Fruit fly (Drosophila melanogaster) whole organism, embryonic: ENCODE measurements around the gene Trf5.
A peak's percentile ranks its signal among the peaks of the same experiment; 100 is the strongest.

Experiments
- CG10267 ChIP-seq: fragments of 200-800 bp; sonication (Bioruptor generic); optimal IDR thresholded peaks from 2 replicates; lab custom pipeline; 2018; ENCODE audit warnings: missing biosample characterization, mild to moderate bottlenecking, missing genetic modification characterization, moderate library complexity
- CG10274 ChIP-seq: fragments of 200-800 bp; sonication (Bioruptor generic); optimal IDR thresholded peaks from 3 replicates; lab custom pipeline; 2017; ENCODE audit warnings: missing biosample characterization, mild to moderate bottlenecking, missing genetic modification characterization
- CG10366 ChIP-seq: fragments of 200-800 bp; sonication (Bioruptor generic); IDR thresholded peaks from 2 replicates; pipeline ENCODE4 v1.3.6; 2022; ENCODE audit warnings: missing biosample characterization, missing genetic modification characterization
- CG11695 ChIP-seq: fragments of 200-800 bp; sonication (Bioruptor generic); IDR thresholded peaks from 3 replicates; pipeline ENCODE4 v1.3.6; 2022; ENCODE audit warnings: missing biosample characterization, missing genetic modification characterization
- CG12155 ChIP-seq: fragments of 200-800 bp; sonication (Bioruptor generic); optimal IDR thresholded peaks from 3 replicates; lab custom pipeline; 2016; ENCODE audit warnings: missing biosample characterization, missing genetic modification characterization
- CG13123 ChIP-seq: fragments of 200-800 bp; sonication (Bioruptor generic); optimal IDR thresholded peaks from 2 replicates; lab custom pipeline; 2016; ENCODE audit warnings: missing biosample characterization, missing genetic modification characterization
- CG13424 ChIP-seq: fragments of 200-800 bp; sonication (Bioruptor generic); optimal IDR thresholded peaks from 2 replicates; lab custom pipeline; 2019; ENCODE audit warnings: missing biosample characterization, mild to moderate bottlenecking, missing genetic modification characterization, moderate library complexity
- CG14441 ChIP-seq: fragments of 200-800 bp; sonication (Bioruptor generic); IDR thresholded peaks from 2 replicates; pipeline ENCODE4 v1.3.6; 2022; ENCODE audit warnings: missing biosample characterization, missing genetic modification characterization
- CG15514 ChIP-seq: fragments of 200-800 bp; sonication (Bioruptor generic); optimal IDR thresholded peaks from 3 replicates; lab custom pipeline; 2017; ENCODE audit warnings: missing biosample characterization, missing genetic modification characterization, mild to moderate bottlenecking, moderate library complexity, missing genetic modification reagents
- CG16863 ChIP-seq: fragments of 200-800 bp; sonication (Bioruptor generic); optimal IDR thresholded peaks from 3 replicates; lab custom pipeline; 2016; ENCODE audit warnings: missing biosample characterization, missing genetic modification characterization
- CG17359 ChIP-seq: fragments of 200-800 bp; sonication (Bioruptor generic); optimal IDR thresholded peaks from 3 replicates; lab custom pipeline; 2018; ENCODE audit warnings: missing biosample characterization, mild to moderate bottlenecking, missing genetic modification characterization, moderate library complexity
- CG17385 ChIP-seq: fragments of 200-800 bp; sonication (Bioruptor generic); optimal IDR thresholded peaks from 3 replicates; lab custom pipeline; 2018; ENCODE audit warnings: missing biosample characterization, mild to moderate bottlenecking, missing genetic modification characterization
- CG17568 ChIP-seq: fragments of 200-800 bp; sonication (Bioruptor generic); optimal IDR thresholded peaks from 2 replicates; lab custom pipeline; 2018; ENCODE audit warnings: missing biosample characterization, mild to moderate bottlenecking, missing genetic modification characterization, moderate library complexity
- CG32532 ChIP-seq: fragments of 200-800 bp; sonication (Bioruptor generic); IDR thresholded peaks from 2 replicates; pipeline ENCODE4 v1.3.6; 2022; ENCODE audit warnings: missing biosample characterization, missing genetic modification characterization
- CG3847 ChIP-seq: fragments of 200-800 bp; sonication (Bioruptor generic); IDR thresholded peaks from 2 replicates; pipeline ENCODE4 v1.3.6; 2022; ENCODE audit warnings: missing biosample characterization, missing genetic modification characterization
- CG9609 ChIP-seq: fragments of 200-800 bp; sonication (Bioruptor generic); optimal IDR thresholded peaks from 3 replicates; lab custom pipeline; 2016; ENCODE audit warnings: missing biosample characterization, missing genetic modification characterization
- D ChIP-seq, 2 experiments: fragments of 200-800 bp in 1 of 2; fragments of >200 bp in 1 of 2; sonication (Bioruptor generic) in 1 of 2; optimal IDR thresholded peaks; 2 replicates in 1 of 2; 3 replicates in 1 of 2; lab custom pipeline; 2017; ENCODE audit warnings: mild to moderate bottlenecking in 1 of 2, missing biosample characterization in 1 of 2, missing genetic modification characterization in 1 of 2, missing genetic modification reagents in 1 of 2
- Dp ChIP-seq: fragments of 200-800 bp; sonication (Bioruptor generic); optimal IDR thresholded peaks from 2 replicates; lab custom pipeline; 2018; ENCODE audit warnings: missing biosample characterization, mild to moderate bottlenecking, missing genetic modification characterization, moderate library complexity
- Hr51 ChIP-seq, 2 experiments: fragments of 200-800 bp; sonication (Bioruptor generic); optimal IDR thresholded peaks; 2 replicates in 1 of 2; 3 replicates in 1 of 2; lab custom pipeline; 2016 to 2018; ENCODE audit warnings: missing biosample characterization in 2 of 2, missing genetic modification characterization in 2 of 2, mild to moderate bottlenecking in 1 of 2, moderate library complexity in 1 of 2
- Hr78 ChIP-seq, 2 experiments: fragments of 200-800 bp in 1 of 2; fragments of >200 bp in 1 of 2; sonication (Bioruptor generic) in 1 of 2; optimal IDR thresholded peaks; 2 replicates each; lab custom pipeline; 2017 to 2019; ENCODE audit warnings: missing biosample characterization in 2 of 2, missing genetic modification characterization in 2 of 2, mild to moderate bottlenecking in 1 of 2, moderate library complexity in 1 of 2
- MESR4 ChIP-seq: fragments of 200-800 bp; sonication (Bioruptor generic); optimal IDR thresholded peaks from 2 replicates; lab custom pipeline; 2018; ENCODE audit warnings: missing biosample characterization, mild to moderate bottlenecking, missing genetic modification characterization, moderate library complexity
- Mad ChIP-seq: fragments of 200-800 bp; sonication (Bioruptor generic); optimal IDR thresholded peaks from 2 replicates; lab custom pipeline; 2016; ENCODE audit warnings: missing biosample characterization, missing genetic modification characterization
- Med ChIP-seq: fragments of 200-800 bp; sonication (Bioruptor generic); peaks from one replicate; lab custom pipeline; 2016; ENCODE audit warnings: missing biosample characterization, missing genetic modification characterization, mild to moderate bottlenecking, inconsistent platforms, moderate library complexity
- NC2α ChIP-seq: fragments of 200-800 bp; sonication (Bioruptor generic); optimal IDR thresholded peaks from 2 replicates; lab custom pipeline; 2016; ENCODE audit warnings: missing biosample characterization, missing genetic modification characterization
- Nf-YC ChIP-seq: fragments of 200-800 bp; optimal IDR thresholded peaks from 3 replicates; lab custom pipeline; 2019; ENCODE audit warnings: missing biosample characterization, mild to moderate bottlenecking, missing genetic modification characterization, moderate library complexity
- Oaz ChIP-seq: fragments of 200-800 bp; sonication (Bioruptor generic); IDR thresholded peaks from 2 replicates; pipeline ENCODE4 v1.3.6; 2022; ENCODE audit warnings: missing biosample characterization, missing genetic modification characterization
- PHDP ChIP-seq: fragments of 200-800 bp; sonication (Bioruptor generic); optimal IDR thresholded peaks from 3 replicates; lab custom pipeline; 2018; ENCODE audit warnings: missing biosample characterization, mild to moderate bottlenecking, missing genetic modification characterization, moderate library complexity
- Poxn ChIP-seq: fragments of 200-800 bp; sonication (Bioruptor generic); IDR thresholded peaks from 2 replicates; pipeline ENCODE4 v1.3.6; 2022; ENCODE audit warnings: missing biosample characterization, missing genetic modification characterization
- Sox102F ChIP-seq: fragments of 200-800 bp; sonication (Bioruptor generic); optimal IDR thresholded peaks from 2 replicates; lab custom pipeline; 2018; ENCODE audit warnings: missing biosample characterization, mild to moderate bottlenecking, missing genetic modification characterization, moderate library complexity
- Usf ChIP-seq: fragments of 200-800 bp; sonication (Bioruptor generic); optimal IDR thresholded peaks from 2 replicates; lab custom pipeline; 2017; ENCODE audit warnings: missing genotype, missing biosample characterization, missing genetic modification characterization
- ase ChIP-seq: fragments of 200-800 bp; sonication (Bioruptor generic); IDR thresholded peaks from 3 replicates; pipeline ENCODE4 v1.3.6; 2022; ENCODE audit warnings: missing biosample characterization, missing genetic modification characterization
- bsh ChIP-seq, 2 experiments: fragments of 200-800 bp; sonication (Bioruptor generic); optimal IDR thresholded peaks; 2 replicates each; lab custom pipeline; 2017 to 2018; ENCODE audit warnings: mild to moderate bottlenecking in 2 of 2, missing biosample characterization in 2 of 2, missing genetic modification characterization in 2 of 2, moderate library complexity in 1 of 2
- btn ChIP-seq: fragments of 200-800 bp; sonication (Bioruptor generic); optimal IDR thresholded peaks from 2 replicates; lab custom pipeline; 2016; ENCODE audit warnings: missing biosample characterization, missing genetic modification characterization
- croc ChIP-seq: fragments of 200-800 bp; sonication (Bioruptor generic); conservative IDR thresholded peaks from 3 replicates; pipeline ENCODE4 v1.3.6; 2022; ENCODE audit warnings: missing biosample characterization, missing genetic modification characterization
- eve ChIP-seq, 2 experiments: fragments of >200 bp; optimal IDR thresholded peaks; 2 replicates each; lab custom pipeline; 2017; ENCODE audit warnings: missing biosample characterization in 2 of 2, missing genetic modification characterization in 2 of 2
- grau ChIP-seq: fragments of 200-800 bp; optimal IDR thresholded peaks from 3 replicates; lab custom pipeline; 2019; ENCODE audit warnings: missing biosample characterization, mild to moderate bottlenecking, missing genetic modification characterization, moderate library complexity
- gro ChIP-seq: fragments of 200-800 bp; sonication (Bioruptor generic); optimal IDR thresholded peaks from 2 replicates; lab custom pipeline; 2016; ENCODE audit warnings: missing biosample characterization, missing genetic modification characterization
- gt ChIP-seq: fragments of 200-800 bp; sonication (Bioruptor generic); IDR thresholded peaks from 2 replicates; pipeline ENCODE4 v1.3.6; 2022; ENCODE audit warnings: missing biosample characterization, missing genetic modification characterization
- lab ChIP-seq: fragments of 200-800 bp; sonication (Bioruptor generic); optimal IDR thresholded peaks from 3 replicates; lab custom pipeline; 2017; ENCODE audit warnings: missing biosample characterization, missing genetic modification characterization, mild to moderate bottlenecking, moderate library complexity, missing genetic modification reagents
- otp ChIP-seq: fragments of 200-800 bp; sonication (Bioruptor generic); IDR thresholded peaks from 3 replicates; pipeline ENCODE4, ENCODE4 v1.3.6; 2022; ENCODE audit warnings: missing biosample characterization, missing genetic modification characterization
- pb ChIP-seq: fragments of 200-800 bp; sonication (Bioruptor generic); optimal IDR thresholded peaks from 3 replicates; lab custom pipeline; 2016; ENCODE audit warnings: missing biosample characterization, missing genetic modification characterization
- pnt ChIP-seq: fragments of 200-800 bp; sonication (Bioruptor generic); optimal IDR thresholded peaks from 3 replicates; lab custom pipeline; 2016; ENCODE audit warnings: missing biosample characterization, missing genetic modification characterization
- prd ChIP-seq, 3 experiments: fragments of >200 bp in 2 of 3; fragments of 200-800 bp in 1 of 3; sonication (Bioruptor generic) in 1 of 3; optimal IDR thresholded peaks in 2 of 3; IDR thresholded peaks in 1 of 3; 2 replicates in 2 of 3; 3 replicates in 1 of 3; pipeline versions ENCODE4 v1.3.6 to Lab custom; 2017 to 2022; ENCODE audit warnings: missing biosample characterization in 1 of 3, missing genetic modification characterization in 1 of 3
- slp2 ChIP-seq: fragments of 200-800 bp; sonication (Bioruptor generic); optimal IDR thresholded peaks from 2 replicates; lab custom pipeline; 2016; ENCODE audit warnings: missing biosample characterization, missing genetic modification characterization
- tgo ChIP-seq: fragments of 200-800 bp; sonication (Bioruptor generic); IDR thresholded peaks from 3 replicates; pipeline ENCODE4 v1.3.6; 2022; ENCODE audit warnings: missing biosample characterization, missing genetic modification characterization
- tio ChIP-seq: fragments of 200-800 bp; sonication (Bioruptor generic); optimal IDR thresholded peaks from 2 replicates; lab custom pipeline; 2017; ENCODE audit warnings: missing biosample characterization, missing genetic modification characterization, inconsistent platforms
- ttk ChIP-seq: fragments of 200-800 bp; sonication (Bioruptor generic); IDR thresholded peaks from 2 replicates; pipeline ENCODE4 v2.1.2; 2022; ENCODE audit warnings: missing biosample characterization, missing genetic modification characterization
- usp ChIP-seq: fragments of >200 bp; optimal IDR thresholded peaks from 2 replicates; lab custom pipeline; 2017; ENCODE audit warnings: missing biosample characterization, missing genetic modification characterization
- zfh2 ChIP-seq: fragments of 200-800 bp; sonication (Bioruptor generic); optimal IDR thresholded peaks from 2 replicates; lab custom pipeline; 2016; ENCODE audit warnings: missing biosample characterization, missing genetic modification characterization

Gene Trf5

dm6 chr2L:2734215-2734614 is 38.0 kb upstream of the Trf5 start (continued):
- TF ChIP-seq CG14441 (GFP tag; lab: Robert Waterston, UW) (0 out of 2 replicates have a peak, but pooled peaks have one; percentile 18), CG15514 (GFP tag; lab: Kevin White, UChicago) (peak; percentile 45), otp (GFP tag; lab: Robert Waterston, UW) (no peak), Hr78 (GFP tag; optimal IDR thresholded peaks at IDR 0.05; lab: Kevin White, UChicago) (no peak), ase (no peak), CG13123 (no peak), Dp (GFP tag; lab: Kevin White, UChicago) (no peak), Nf-YC (no peak), PHDP (tag; lab: Kevin White, UChicago) (peak; percentile 52), CG11695 (peak; percentile 53; the same call in 1 of the 3 replicates), Med (GFP tag; lab: Kevin White, UChicago) (peak; percentile 86), Mad (no peak), NC2α (GFP tag; lab: Kevin White, UChicago) (no peak), lab (peak; percentile 74), MESR4 (no peak), Sox102F (peak; percentile 43), tgo (peak; percentile 22; the same call in 2 of the 3 replicates), CG12155 (peak; percentile 46), eve (GFP tag; optimal IDR thresholded peaks at IDR 0.05; lab: Kevin White, UChicago) (no peak), prd (optimal IDR thresholded peaks at IDR 0.05; lab: Kevin White, UChicago) (no peak), prd (GFP tag; IDR thresholded peaks at IDR 0.05; lab: Robert Waterston, UW) (peak; percentile 22; the same call in 1 of the 3 replicates), pb (GFP tag; lab: Kevin White, UChicago) (no peak), CG10267 (tag; lab: Kevin White, UChicago) (peak; percentile 1), CG9609 (peak; percentile 23), Hr51 (GFP tag; optimal IDR thresholded peaks at IDR 0.05; lab: Kevin White, UChicago) (peak; percentile 18 to 62), CG10274 (GFP tag; lab: Kevin White, UChicago) (no peak), Usf (GFP tag; lab: Kevin White, UChicago) (peak; percentile 43), CG32532 (GFP tag; lab: Robert Waterston, UW) (peak; percentile 71), grau (tag; lab: Kevin White, UChicago) (peak; percentile 89), CG13424 (tag; lab: Kevin White, UChicago) (peak; percentile 44), croc (0 out of 3 replicates have a peak, but pooled peaks have one; percentile 21), slp2 (GFP tag; lab: Kevin White, UChicago) (peak; percentile 17), usp (GFP tag; lab: Kevin White, UChicago) (no peak), Oaz (GFP tag; lab: Robert Waterston, UW) (no peak), ttk (GFP tag; lab: Robert Waterston, UW) (no peak), CG10366 (peak; percentile 34; the same call in 1 of the 2 replicates), CG17359 (peak; percentile 17), gt (GFP tag; lab: Robert Waterston, UW) (no peak), CG3847 (0 out of 2 replicates have a peak, but pooled peaks have one; percentile 28), CG16863 (GFP tag; lab: Kevin White, UChicago) (no peak), CG17568 (no peak), Poxn (0 out of 2 replicates have a peak, but pooled peaks have one; percentile 11), pnt (no peak), D (optimal IDR thresholded peaks at IDR 0.05; lab: Kevin White, UChicago) (no peak), D (GFP tag; optimal IDR thresholded peaks at IDR 0.05; lab: Kevin White, UChicago) (no peak), gro (GFP tag; lab: Kevin White, UChicago) (peak; percentile 64), bsh (GFP tag; optimal IDR thresholded peaks at IDR 0.05; lab: Kevin White, UChicago) (peak; percentile 12 to 74), btn (GFP tag; lab: Kevin White, UChicago) (no peak), tio (GFP tag; lab: Kevin White, UChicago) (peak; percentile 56), zfh2 (GFP tag; lab: Kevin White, UChicago) (peak; percentile 74), CG17385 (GFP tag; lab: Kevin White, UChicago) (peak; percentile 45)
